Worm (Caenorhabditis elegans) whole organism, young adult: ENCODE data around the gene fask-1.

Source experiments
- B0019.2 ChIP-seq: fragments of 200-800 bp; sonication (Bioruptor generic); conservative IDR thresholded peaks from 2 replicates; pipeline ENCODE4 v1.3.6; 2022; ENCODE audit warnings: missing genetic modification reagents, missing genetic modification characterization, missing compliant biosample characterization
- B0336.3 ChIP-seq: fragments of 200-800 bp; sonication (Bioruptor generic); IDR thresholded peaks from 2 replicates; pipeline ENCODE4 v1.3.6; 2022; ENCODE audit warnings: missing genetic modification characterization, missing compliant biosample characterization
- C06A6.2 ChIP-seq: fragments of 200-800 bp; sonication (Bioruptor generic); conservative IDR thresholded peaks from 2 replicates; pipeline ENCODE4 v1.3.6; 2022; ENCODE audit warnings: missing genetic modification characterization, missing compliant biosample characterization
- F10E7.11 ChIP-seq: sonication (generic microtip); optimal IDR thresholded peaks from 2 replicates; lab custom pipeline; 2017; ENCODE audit warnings: mild to moderate bottlenecking, missing genetic modification characterization, moderate library complexity, missing compliant biosample characterization
- F22D6.2 ChIP-seq: sonication (generic microtip); optimal IDR thresholded peaks from 2 replicates; lab custom pipeline; 2016; ENCODE audit warnings: mild to moderate bottlenecking, missing genetic modification characterization, missing compliant biosample characterization
- F37B4.10 ChIP-seq: fragments of 200-800 bp; sonication (Bioruptor generic); IDR thresholded peaks from 2 replicates; pipeline ENCODE4 v1.3.6; 2022; ENCODE audit warnings: missing genetic modification characterization, missing compliant biosample characterization
- F57A8.1 ChIP-seq: fragments of 200-800 bp; sonication (Bioruptor generic); optimal IDR thresholded peaks from 2 replicates; lab custom pipeline; 2018; ENCODE audit warnings: mild to moderate bottlenecking, missing genetic modification characterization, moderate library complexity, missing compliant biosample characterization
- K12H6.12 ChIP-seq: fragments of 200-800 bp; sonication (Bioruptor generic); optimal IDR thresholded peaks from 2 replicates; lab custom pipeline; 2018; ENCODE audit warnings: mild to moderate bottlenecking, missing genetic modification characterization, missing compliant biosample characterization
- Y53G8AR.9 ChIP-seq: fragments of 200-800 bp; sonication (Bioruptor generic); conservative IDR thresholded peaks from 2 replicates; pipeline ENCODE4 v1.3.6; 2022; ENCODE audit warnings: missing genetic modification reagents, missing genetic modification characterization, missing compliant biosample characterization
- cebp-2 ChIP-seq: fragments of 200-800 bp; sonication (Bioruptor generic); IDR thresholded peaks from 2 replicates; pipeline ENCODE4 v1.3.6; 2022; ENCODE audit warnings: missing genetic modification characterization, missing compliant biosample characterization
- ceh-100 ChIP-seq: fragments of 200-800 bp; sonication (Bioruptor generic); IDR thresholded peaks from 2 replicates; pipeline ENCODE4 v1.3.6; 2022; ENCODE audit warnings: missing genetic modification reagents, missing genetic modification characterization, missing compliant biosample characterization
- ceh-40 ChIP-seq: fragments of 200-800 bp; sonication (Bioruptor generic); IDR thresholded peaks from 2 replicates; pipeline ENCODE4 v1.3.6; 2022; ENCODE audit warnings: missing genetic modification characterization, missing compliant biosample characterization
- ceh-91 ChIP-seq: fragments of 200-800 bp; sonication (Bioruptor generic); IDR thresholded peaks from 2 replicates; pipeline ENCODE4 v1.3.6; 2022; ENCODE audit warnings: missing genetic modification reagents, missing genetic modification characterization, missing compliant biosample characterization
- dox-1 ChIP-seq: fragments of 200-800 bp; sonication (Bioruptor generic); IDR thresholded peaks from 2 replicates; pipeline ENCODE4 v1.3.6; 2022; ENCODE audit warnings: missing genetic modification reagents, missing genetic modification characterization, missing compliant biosample characterization
- efl-1 ChIP-seq: fragments of 150-350 bp; optimal IDR thresholded peaks from 2 replicates; lab custom pipeline; 2014; ENCODE audit warnings: missing biosample characterization, missing genetic modification reagents, missing genetic modification characterization
- hsf-1 ChIP-seq: fragments of 200-800 bp; sonication (Bioruptor generic); IDR thresholded peaks from 2 replicates; pipeline ENCODE4 v1.3.6; 2022; ENCODE audit warnings: missing genetic modification reagents, missing genetic modification characterization, missing compliant biosample characterization
- lin-35 ChIP-seq, 3 experiments: fragments of 150-350 bp in 2 of 3; sonication (generic microtip) in 1 of 3; optimal IDR thresholded peaks; 2 replicates each; lab custom pipeline; 2014 to 2018; ENCODE audit warnings: missing biosample characterization in 3 of 3, missing genetic modification characterization in 3 of 3, missing genetic modification reagents in 3 of 3
- lin-54 ChIP-seq: fragments of 200-800 bp; sonication (Bioruptor generic); optimal IDR thresholded peaks from 2 replicates; lab custom pipeline; 2018; ENCODE audit warnings: mild to moderate bottlenecking, missing genetic modification characterization, missing compliant biosample characterization
- madf-10 ChIP-seq: sonication (generic microtip); optimal IDR thresholded peaks from 2 replicates; lab custom pipeline; 2016; ENCODE audit warnings: mild to moderate bottlenecking, missing genetic modification characterization, missing compliant biosample characterization
- madf-3 ChIP-seq: fragments of 200-800 bp; sonication (Bioruptor generic); IDR thresholded peaks from 2 replicates; pipeline ENCODE4 v1.3.6; 2022; ENCODE audit warnings: missing genetic modification reagents, missing genetic modification characterization, missing compliant biosample characterization
- madf-8 ChIP-seq: fragments of 200-800 bp; sonication (Bioruptor generic); conservative IDR thresholded peaks from 2 replicates; pipeline ENCODE4 v1.3.6; 2022; ENCODE audit warnings: missing genetic modification reagents, missing genetic modification characterization, missing compliant biosample characterization
- mel-28 ChIP-seq: sonication (generic microtip); optimal IDR thresholded peaks from 2 replicates; lab custom pipeline; 2016; ENCODE audit warnings: borderline replicate concordance, mild to moderate bottlenecking, missing genetic modification characterization, missing compliant biosample characterization
- mes-4 ChIP-seq: sonication (generic microtip); optimal IDR thresholded peaks from 2 replicates; lab custom pipeline; 2016; ENCODE audit warnings: missing genotype, missing genetic modification characterization, missing compliant biosample characterization
- nfya-1 ChIP-seq: sonication (generic microtip); optimal IDR thresholded peaks from 2 replicates; lab custom pipeline; 2017; ENCODE audit warnings: antibody characterized with exemption, missing compliant biosample characterization, missing genetic modification characterization, borderline replicate concordance; ENCODE audit not compliant: insufficient read depth
- nhr-179 ChIP-seq: sonication (generic microtip); optimal IDR thresholded peaks from 2 replicates; lab custom pipeline; 2016; ENCODE audit warnings: mild to moderate bottlenecking, missing genetic modification characterization, missing compliant biosample characterization
- nhr-80 ChIP-seq: sonication (generic microtip); optimal IDR thresholded peaks from 2 replicates; lab custom pipeline; 2016; ENCODE audit warnings: missing genetic modification characterization, missing compliant biosample characterization
- tlf-1 ChIP-seq: fragments of 200-800 bp; sonication (Bioruptor generic); optimal IDR thresholded peaks from 2 replicates; lab custom pipeline; 2018; ENCODE audit warnings: mild to moderate bottlenecking, missing genetic modification characterization, missing compliant biosample characterization
- unc-62 ChIP-seq: fragments of 150-350 bp; optimal IDR thresholded peaks from 2 replicates; lab custom pipeline; 2014; ENCODE audit warnings: missing biosample characterization, missing genetic modification reagents, missing genetic modification characterization
- zfh-2 ChIP-seq: fragments of 200-800 bp; sonication (Bioruptor generic); conservative IDR thresholded peaks from 2 replicates; pipeline ENCODE4 v1.3.6; 2022; ENCODE audit warnings: missing genetic modification reagents, missing genetic modification characterization, missing compliant biosample characterization
- ztf-25 ChIP-seq: fragments of 200-800 bp; sonication (Bioruptor generic); IDR thresholded peaks from 2 replicates; pipeline ENCODE4 v1.3.6; 2022; ENCODE audit warnings: missing genetic modification reagents, missing genetic modification characterization, missing compliant biosample characterization
- ztf-6 ChIP-seq: fragments of 200-800 bp; sonication (Bioruptor generic); IDR thresholded peaks from 2 replicates; pipeline ENCODE4 v1.3.6; 2022; ENCODE audit warnings: missing genetic modification reagents, missing genetic modification characterization, missing compliant biosample characterization

fask-1 gene

DNA sequence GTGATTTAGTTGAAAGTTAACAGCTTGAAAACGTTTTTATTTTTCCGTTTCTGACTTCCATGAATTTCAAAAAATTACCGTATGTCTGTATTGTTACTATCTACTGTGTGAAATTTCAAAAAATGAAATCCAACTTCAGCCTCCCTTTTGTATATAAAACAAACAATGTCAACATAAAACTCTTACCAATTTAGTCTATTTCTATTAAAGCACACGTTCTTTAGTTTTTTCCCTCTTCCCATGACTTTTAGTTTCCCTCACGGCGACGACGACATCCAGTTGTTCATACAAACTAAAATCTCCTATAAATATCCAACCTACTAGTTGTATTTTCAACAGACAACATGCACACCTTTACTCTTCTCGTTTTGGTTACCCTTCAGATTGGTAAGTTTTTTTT lies 41.2 kb upstream of the fask-1 start, which contains the start of gene scl-3:
TSS of gene scl-3 (plus strand) at position 301 of the 400 bp plus-strand sequence.
- no peak for TF ChIP-seq ceh-40 (GFP tag; lab: Robert Waterston, UW)
- no peak for TF ChIP-seq C06A6.2 (GFP tag; lab: Robert Waterston, UW)
- TF ChIP-seq nhr-80 (tag; lab: Kevin White, UChicago) = no peak
- no peak for TF ChIP-seq F10E7.11 (tag; lab: Kevin White, UChicago)
- TF ChIP-seq madf-10 = no peak
- TF ChIP-seq ztf-6 (GFP tag; lab: Robert Waterston, UW) = no peak
- TF ChIP-seq F57A8.1 (GFP tag; lab: Kevin White, UChicago) = no peak
- no peak for TF ChIP-seq tlf-1 (GFP tag; lab: Kevin White, UChicago)

DNA sequence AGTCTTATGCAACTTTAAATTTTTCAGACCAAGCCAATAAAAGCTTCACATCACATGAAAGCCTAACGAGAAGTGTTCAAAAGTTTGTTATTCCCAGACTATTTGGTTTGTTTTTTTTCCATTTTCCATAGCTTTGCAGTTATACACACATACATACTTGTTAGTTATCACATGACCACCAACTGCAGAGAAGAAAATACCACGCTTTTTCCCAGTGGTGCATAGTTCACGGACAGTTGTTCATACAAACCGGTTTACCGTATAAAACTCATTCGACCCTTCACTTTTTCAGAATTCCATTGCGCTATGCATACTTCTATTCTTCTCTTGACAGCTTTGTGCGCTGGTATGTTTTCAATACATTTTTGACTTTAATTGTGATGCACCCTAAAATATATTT lies 36.8 kb upstream of the fask-1 start, which contains the start of gene scl-5:
TSS of gene scl-5 (plus strand) at position 301 of the 400 bp plus-strand sequence.
- TF ChIP-seq K12H6.12 (tag; lab: Kevin White, UChicago) (no peak), efl-1 (GFP tag; lab: Kevin White, UChicago) (no peak), B0019.2 (GFP tag; lab: Robert Waterston, UW) (no peak), lin-35 (GFP tag; optimal IDR thresholded peaks at IDR 0.05; lab: Kevin White, UChicago) (no peak), madf-8 (no peak), ceh-91 (GFP tag; lab: Robert Waterston, UW) (no peak)

DNA sequence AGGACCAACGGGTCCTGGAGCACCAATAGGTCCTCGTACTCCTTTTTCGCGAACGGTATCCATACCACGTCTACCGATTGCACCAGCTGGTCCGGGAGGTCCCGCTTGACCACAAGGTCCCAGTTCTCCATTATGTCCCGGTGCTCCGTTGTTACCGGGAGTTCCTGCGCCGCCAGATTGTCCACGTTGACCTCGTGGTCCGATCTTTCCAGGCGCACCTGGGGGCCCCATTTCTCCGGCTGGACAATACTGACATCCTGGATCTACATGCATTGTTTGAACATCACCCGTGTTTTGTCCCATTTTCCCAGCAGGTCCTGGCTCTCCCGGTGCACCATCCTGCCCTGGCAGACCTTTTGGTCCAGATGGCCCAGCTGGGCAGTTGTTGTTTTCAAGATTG lies 34.5 kb upstream of the fask-1 start:
- TF ChIP-seq cebp-2 (peak; percentile 81; the same call in 1 of the 2 replicates), dox-1 (no peak), zfh-2 (GFP tag; lab: Robert Waterston, UW) (peak; percentile 63), mel-28 (tag; lab: Kevin White, UChicago) (no peak)

DNA sequence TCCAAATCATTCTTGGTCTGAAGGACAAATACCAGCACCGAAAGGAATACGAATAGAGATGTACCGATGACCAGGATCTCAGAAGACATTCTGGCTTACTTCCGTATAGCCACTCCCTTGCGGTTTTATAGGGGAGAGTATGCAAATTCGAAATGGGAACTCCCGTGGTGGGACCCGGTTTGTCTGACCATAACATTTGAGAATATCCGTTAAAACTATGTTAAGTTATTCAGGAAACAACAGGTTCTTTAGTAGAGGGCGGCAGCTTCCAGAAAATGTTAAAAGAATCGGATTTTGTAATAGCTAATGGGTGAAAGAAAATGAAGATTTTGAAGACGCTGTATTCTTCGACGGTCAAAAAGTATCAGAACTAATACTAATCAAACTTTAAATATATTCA lies 33.3 kb upstream of the fask-1 start, which contains the start of gene col-131:
TSS of gene col-131 (minus strand) at position 101 of the 400 bp plus-strand sequence.
- TF ChIP-seq B0019.2 (GFP tag; lab: Robert Waterston, UW) = no peak
- no peak for TF ChIP-seq F57A8.1 (GFP tag; lab: Kevin White, UChicago)
- TF ChIP-seq Y53G8AR.9 (GFP tag; lab: Robert Waterston, UW) = no peak
- TF ChIP-seq F22D6.2 = no peak

DNA sequence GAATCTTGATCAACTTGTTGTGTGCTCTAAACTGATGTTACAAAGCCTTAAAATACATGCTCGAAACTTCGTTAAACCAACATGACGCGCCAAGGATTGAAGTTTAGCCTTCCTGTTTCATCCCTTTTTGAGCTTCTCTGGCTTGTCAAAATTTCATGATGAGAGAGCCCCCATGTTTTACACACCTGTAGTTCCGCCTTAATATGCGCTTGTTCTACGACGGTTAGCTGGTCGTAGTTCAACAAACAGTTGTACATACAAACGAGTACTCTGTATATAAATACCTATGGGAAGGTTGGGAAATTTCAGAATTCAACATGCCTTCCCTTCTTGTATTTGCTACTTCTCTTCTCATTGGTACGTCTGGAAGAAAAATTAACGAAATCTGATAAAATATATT lies 32.1 kb upstream of the fask-1 start, which contains the start of gene scl-6:
TSS of gene scl-6 (plus strand) at position 301 of the 400 bp plus-strand sequence.
- TF ChIP-seq mes-4 (tag; lab: Kevin White, UChicago) (no peak), hsf-1 (no peak), F37B4.10 (GFP tag; lab: Robert Waterston, UW) (no peak), nhr-179 (no peak), lin-54 (GFP tag; lab: Kevin White, UChicago) (no peak), nfya-1 (tag; lab: Kevin White, UChicago) (no peak), unc-62 (GFP tag; lab: Kevin White, UChicago) (no peak), B0336.3 (GFP tag; lab: Robert Waterston, UW) (no peak)

- no peak for TF ChIP-seq madf-3 (GFP tag; lab: Robert Waterston, UW)
- TF ChIP-seq B0336.3 (GFP tag; lab: Robert Waterston, UW) = no peak
- no peak for TF ChIP-seq ztf-25 (GFP tag; lab: Robert Waterston, UW)
- no peak for TF ChIP-seq C06A6.2 (GFP tag; lab: Robert Waterston, UW)
- TF ChIP-seq ceh-100 (GFP tag; lab: Robert Waterston, UW) = no peak
- TF ChIP-seq, all 124 proteins: peak for 0
These were observed 30.4 kb upstream of the fask-1 start, which contains the start of gene scl-7 for ce11 chrIV:13070142-13070541. scl-7 (plus strand) TSS chrIV:13070442.
